Worm (Caenorhabditis elegans): ENCODE results near the gene F17C8.3.

DNA sequence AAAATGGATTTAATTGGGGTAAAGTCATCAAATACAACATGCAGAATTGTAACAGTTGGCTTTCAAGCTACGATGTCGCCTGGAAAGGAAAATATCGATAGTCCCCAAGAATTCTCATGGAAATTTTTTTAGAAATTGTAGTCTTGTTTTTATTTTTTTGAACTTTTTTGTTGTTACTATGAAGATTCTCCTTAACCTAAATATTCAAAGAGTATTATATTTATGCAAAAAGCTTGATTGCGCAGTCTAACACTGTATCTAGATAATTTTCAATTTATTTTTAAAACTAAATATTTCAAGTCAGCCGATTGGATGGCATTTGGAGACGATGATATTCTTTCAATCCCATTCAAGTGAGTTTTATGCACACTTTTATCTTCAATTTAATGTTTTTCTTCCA is 26.5 kb upstream of the F17C8.3 start, which contains the start of gene pgap-2:
- TF ChIP-seq nhr-12 (tag; optimal IDR thresholded peaks at IDR 0.05) (no peak), unc-39 (tag; optimal IDR thresholded peaks at IDR 0.05) (no peak), snpc-4 (tag; optimal IDR thresholded peaks at IDR 0.05) (no peak)

Data from whole organism, mixed stage, embryonic.